Worm (Caenorhabditis elegans): Measurements from ENCODE around the gene irld-8.

DNA sequence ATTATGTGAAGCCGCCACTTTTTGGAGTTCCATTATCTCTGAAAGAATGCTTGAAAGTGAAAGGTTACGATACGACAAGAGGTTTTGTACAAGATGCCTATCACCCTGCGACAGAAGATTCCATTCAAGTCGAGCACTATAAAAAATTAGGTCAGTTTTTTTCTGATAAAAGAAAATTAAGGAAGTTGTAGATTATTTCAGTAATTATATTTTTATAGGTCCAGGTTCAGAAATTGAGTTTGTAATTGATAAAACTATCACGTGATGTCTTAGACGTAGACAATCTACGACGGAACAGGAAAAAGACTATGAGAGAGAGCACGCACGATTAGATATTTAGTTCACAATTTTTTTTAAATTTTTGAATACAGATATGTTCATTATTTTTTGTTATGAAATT lies 44.4 kb downstream of the irld-8 start:
- TF ChIP-seq ama-1 (optimal IDR thresholded peaks at IDR 0.05) (no peak), ama-1 (GFP tag; optimal IDR thresholded peaks at IDR 0.05) (no peak), snpc-1.3 (tag; optimal IDR thresholded peaks at IDR 0.05; ENCODE audit: insufficient read depth) (no peak), F55B11.4 (tag; optimal IDR thresholded peaks at IDR 0.05; ENCODE audit: borderline replicate concordance, insufficient read depth) (no peak), snpc-4 (GFP tag; optimal IDR thresholded peaks at IDR 0.05) (no peak), snpc-4 (tag; optimal IDR thresholded peaks at IDR 0.05) (no peak), ceh-100 (GFP tag; IDR thresholded peaks at IDR 0.05) (no peak), mel-28 (tag; optimal IDR thresholded peaks at IDR 0.05; ENCODE audit: borderline replicate concordance) (no peak), dox-1 (GFP tag; IDR thresholded peaks at IDR 0.05) (no peak), unc-62 (GFP tag; optimal IDR thresholded peaks at IDR 0.05) (no peak), athp-1 (tag; optimal IDR thresholded peaks at IDR 0.05) (no peak), mxl-1 (tag; optimal IDR thresholded peaks at IDR 0.05) (no peak), aptf-2 (GFP tag; conservative IDR thresholded peaks at IDR 0.05) (no peak), B0336.3 (GFP tag; IDR thresholded peaks at IDR 0.05) (no peak), sea-2 (GFP tag; IDR thresholded peaks at IDR 0.05) (no peak), K12H6.12 (tag; optimal IDR thresholded peaks at IDR 0.05) (no peak)
